Fruit fly (Drosophila melanogaster) whole organism, pupa: ENCODE data around the gene CG17028.

Experiments used
- CG12605 ChIP-seq: fragments of 200-800 bp; sonication (Bioruptor generic); IDR thresholded peaks from 2 replicates; pipeline ENCODE4 v1.3.6; 2022; ENCODE audit warnings: missing biosample characterization, missing genetic modification characterization
- CG15710 ChIP-seq: fragments of 200-800 bp; sonication (Bioruptor generic); optimal IDR thresholded peaks from 2 replicates; lab custom pipeline; 2018; ENCODE audit warnings: missing biosample characterization, mild to moderate bottlenecking, missing genetic modification characterization, moderate library complexity
- CG32121 ChIP-seq: fragments of 200-800 bp; sonication (Bioruptor generic); IDR thresholded peaks from 2 replicates; pipeline ENCODE4 v1.3.6; 2022; ENCODE audit warnings: missing biosample characterization, missing genetic modification characterization
- CG34367 ChIP-seq: fragments of 200-800 bp; sonication (Bioruptor generic); optimal IDR thresholded peaks from 2 replicates; lab custom pipeline; 2018; ENCODE audit warnings: missing biosample characterization, mild to moderate bottlenecking, missing genetic modification characterization
- CG4496 ChIP-seq: fragments of 200-800 bp; sonication (Bioruptor generic); IDR thresholded peaks from 3 replicates; pipeline ENCODE4 v1.3.6; 2022; ENCODE audit warnings: missing biosample characterization, missing genetic modification characterization
- CG8301 ChIP-seq: fragments of 200-800 bp; sonication (Bioruptor generic); optimal IDR thresholded peaks from 2 replicates; lab custom pipeline; 2018; ENCODE audit warnings: missing biosample characterization, mild to moderate bottlenecking, missing genetic modification characterization
- CG9948 ChIP-seq: fragments of 200-800 bp; sonication (Bioruptor generic); optimal IDR thresholded peaks from 2 replicates; lab custom pipeline; 2018; ENCODE audit warnings: missing biosample characterization, mild to moderate bottlenecking, missing genetic modification characterization, moderate library complexity
- D1 ChIP-seq: fragments of 200-800 bp; sonication (Bioruptor generic); optimal IDR thresholded peaks from 2 replicates; lab custom pipeline; 2018; ENCODE audit warnings: missing biosample characterization, mild to moderate bottlenecking, missing genetic modification characterization, moderate library complexity
- EcR ChIP-seq: fragments of 200-800 bp; sonication (Bioruptor generic); optimal IDR thresholded peaks from 3 replicates; lab custom pipeline; 2019; ENCODE audit warnings: missing biosample characterization, missing genetic modification characterization, mild to moderate bottlenecking, moderate library complexity, missing genetic modification reagents
- Ets98B ChIP-seq: fragments of 200-800 bp; sonication (Bioruptor generic); IDR thresholded peaks from 2 replicates; pipeline ENCODE4 v1.3.6; 2022; ENCODE audit warnings: missing biosample characterization, missing genetic modification characterization
- Pif1A ChIP-seq: fragments of 200-800 bp; sonication (Bioruptor generic); optimal IDR thresholded peaks from 3 replicates; lab custom pipeline; 2016; ENCODE audit warnings: missing biosample characterization, missing genetic modification characterization
- Snoo ChIP-seq: fragments of 200-800 bp; sonication (Bioruptor generic); optimal IDR thresholded peaks from 3 replicates; lab custom pipeline; 2017; ENCODE audit warnings: missing biosample characterization, mild to moderate bottlenecking, missing genetic modification characterization, inconsistent platforms
- fd96Ca ChIP-seq: fragments of 200-800 bp; sonication (Bioruptor generic); IDR thresholded peaks from 3 replicates; pipeline ENCODE4 v1.3.6; 2022; ENCODE audit warnings: missing biosample characterization, missing genetic modification characterization
- gl ChIP-seq: fragments of 200-800 bp; sonication (Bioruptor generic); optimal IDR thresholded peaks from 2 replicates; lab custom pipeline; 2018; ENCODE audit warnings: missing biosample characterization, mild to moderate bottlenecking, missing genetic modification characterization

- TF ChIP-seq CG12605 (GFP tag; lab: Robert Waterston, UW) = peak; percentile 84
- TF ChIP-seq CG34367 (tag; lab: Kevin White, UChicago) = peak; percentile 26
- TF ChIP-seq CG8301 (tag; lab: Kevin White, UChicago) = peak; percentile 52
- peak; percentile 60 for TF ChIP-seq Pif1A
- TF ChIP-seq D1 (tag; lab: Kevin White, UChicago) = no peak
- TF ChIP-seq CG32121 (GFP tag; lab: Robert Waterston, UW) = peak; percentile 48; the same call in 1 of the 2 replicates
- peak; percentile 78 for TF ChIP-seq gl
- TF ChIP-seq CG15710 = peak; percentile 32
- TF ChIP-seq CG9948 = peak; percentile 1
- no peak; the same call in 1 of the 3 replicates for TF ChIP-seq fd96Ca (GFP tag; lab: Robert Waterston, UW)
- TF ChIP-seq CG4496 (GFP tag; lab: Robert Waterston, UW) = no peak
- no peak for TF ChIP-seq Snoo (tag; lab: Kevin White, UChicago)
- TF ChIP-seq Ets98B (GFP tag; lab: Robert Waterston, UW) = peak; percentile 62
- no peak for TF ChIP-seq EcR (GFP tag; lab: Kevin White, UChicago)
Observed at dm6 chr3L:16002116-16002716, 23.9 kb downstream of the CG17028 start.
